Worm (Caenorhabditis elegans) whole organism, late embryonic: ENCODE results near the gene M04D8.4.
"Not testable (repeated sequence)": the region's sequence is repeated elsewhere in the genome, so short reads cannot be mapped to it uniquely, and the experiment has no call there.

Source experiments
- C38D4.7 ChIP-seq: fragments of 200-800 bp; sonication (Bioruptor generic); optimal IDR thresholded peaks from 2 replicates; lab custom pipeline; 2018; ENCODE audit warnings: mild to moderate bottlenecking, missing genetic modification characterization, moderate library complexity, missing compliant biosample characterization
- K09A11.1 ChIP-seq: sonication (generic microtip); optimal IDR thresholded peaks from 2 replicates; lab custom pipeline; 2017; ENCODE audit warnings: antibody characterized with exemption, mild to moderate bottlenecking, missing genetic modification characterization, missing compliant biosample characterization; ENCODE audit not compliant: insufficient read depth
- T23F11.4 ChIP-seq: fragments of 200-800 bp; sonication (Bioruptor generic); optimal IDR thresholded peaks from 2 replicates; lab custom pipeline; 2018; ENCODE audit warnings: mild to moderate bottlenecking, missing genetic modification characterization, missing compliant biosample characterization
- ahr-1 ChIP-seq: sonication (generic microtip); optimal IDR thresholded peaks from 2 replicates; lab custom pipeline; 2016; ENCODE audit warnings: missing genetic modification characterization, missing compliant biosample characterization
- ceh-22 ChIP-seq: sonication (generic microtip); optimal IDR thresholded peaks from 2 replicates; lab custom pipeline; 2017; ENCODE audit warnings: missing biosample characterization, missing genetic modification characterization
- ceh-24 ChIP-seq: sonication (generic microtip); optimal IDR thresholded peaks from 2 replicates; lab custom pipeline; 2016; ENCODE audit warnings: mild to moderate bottlenecking, missing genetic modification characterization, missing compliant biosample characterization
- ceh-30 ChIP-seq: fragments of 150-350 bp; optimal IDR thresholded peaks from 2 replicates; lab custom pipeline; 2014; ENCODE audit warnings: missing biosample characterization, missing genetic modification characterization
- ceh-34 ChIP-seq: sonication (generic microtip); optimal IDR thresholded peaks from 2 replicates; lab custom pipeline; 2016; ENCODE audit warnings: mild to moderate bottlenecking, missing genetic modification characterization, missing compliant biosample characterization
- ceh-6 ChIP-seq: fragments of 200-800 bp; sonication (Bioruptor generic); optimal IDR thresholded peaks from 2 replicates; lab custom pipeline; 2018; ENCODE audit warnings: mild to moderate bottlenecking, missing genetic modification characterization, missing compliant biosample characterization
- che-1 ChIP-seq: sonication (generic microtip); optimal IDR thresholded peaks from 2 replicates; lab custom pipeline; 2016; ENCODE audit warnings: mild to moderate bottlenecking, missing genetic modification characterization, missing compliant biosample characterization
- elt-2 ChIP-seq: sonication (generic microtip); optimal IDR thresholded peaks from 2 replicates; lab custom pipeline; 2016; ENCODE audit warnings: missing genetic modification reagents, missing genetic modification characterization, missing compliant biosample characterization
- elt-4 ChIP-seq: sonication (generic microtip); optimal IDR thresholded peaks from 2 replicates; lab custom pipeline; 2016; ENCODE audit warnings: missing genetic modification characterization, missing compliant biosample characterization
- fkh-6 ChIP-seq: sonication (generic microtip); optimal IDR thresholded peaks from 2 replicates; lab custom pipeline; 2016; ENCODE audit warnings: missing genetic modification characterization, missing compliant biosample characterization
- gmeb-2 ChIP-seq: sonication (generic microtip); optimal IDR thresholded peaks from 2 replicates; lab custom pipeline; 2016; ENCODE audit warnings: missing genetic modification characterization, inconsistent platforms, missing compliant biosample characterization
- hlh-13 ChIP-seq: fragments of 200-800 bp; sonication (Bioruptor generic); optimal IDR thresholded peaks from 2 replicates; lab custom pipeline; 2018; ENCODE audit warnings: mild to moderate bottlenecking, missing genetic modification characterization, missing compliant biosample characterization
- hlh-15 ChIP-seq: sonication (generic microtip); optimal IDR thresholded peaks from 2 replicates; lab custom pipeline; 2016; ENCODE audit warnings: missing genetic modification characterization, missing compliant biosample characterization
- hlh-8 ChIP-seq: sonication (generic microtip); optimal IDR thresholded peaks from 2 replicates; lab custom pipeline; 2016; ENCODE audit warnings: missing genotype, missing genetic modification characterization, missing compliant biosample characterization
- madf-2 ChIP-seq: sonication (generic microtip); optimal IDR thresholded peaks from 2 replicates; lab custom pipeline; 2017; ENCODE audit warnings: missing genetic modification characterization, missing compliant biosample characterization
- mec-3 ChIP-seq: sonication (generic microtip); optimal IDR thresholded peaks from 2 replicates; lab custom pipeline; 2016; ENCODE audit warnings: borderline replicate concordance, missing genetic modification characterization, missing compliant biosample characterization
- nfya-1 ChIP-seq: sonication (generic microtip); optimal IDR thresholded peaks from 2 replicates; lab custom pipeline; 2017; ENCODE audit warnings: missing genetic modification characterization, mild to moderate bottlenecking, missing compliant biosample characterization, antibody characterized with exemption, moderate library complexity
- nhr-232 ChIP-seq: sonication (generic microtip); optimal IDR thresholded peaks from 2 replicates; lab custom pipeline; 2016; ENCODE audit warnings: missing genetic modification characterization, missing compliant biosample characterization
- npax-4 ChIP-seq: sonication (generic microtip); optimal IDR thresholded peaks from 2 replicates; lab custom pipeline; 2016; ENCODE audit warnings: missing genetic modification characterization, missing compliant biosample characterization
- odd-2 ChIP-seq: sonication (generic microtip); optimal IDR thresholded peaks from 2 replicates; lab custom pipeline; 2017; ENCODE audit warnings: antibody characterized with exemption, mild to moderate bottlenecking, missing genetic modification characterization, missing compliant biosample characterization
- pax-1 ChIP-seq: fragments of 150-350 bp; optimal IDR thresholded peaks from 2 replicates; lab custom pipeline; 2014; ENCODE audit warnings: missing biosample characterization, missing genetic modification characterization
- pha-4 ChIP-seq: fragments of 150-350 bp; optimal IDR thresholded peaks from 2 replicates; lab custom pipeline; 2018; ENCODE audit warnings: missing biosample characterization, missing genetic modification reagents, missing genetic modification characterization
- pqm-1 ChIP-seq: sonication (generic microtip); optimal IDR thresholded peaks from 2 replicates; lab custom pipeline; 2016; ENCODE audit warnings: missing genetic modification characterization, missing compliant biosample characterization
- pros-1 ChIP-seq: fragments of 150-350 bp; optimal IDR thresholded peaks from 2 replicates; lab custom pipeline; 2014; ENCODE audit warnings: missing biosample characterization, missing genetic modification reagents, missing genetic modification characterization
- ref-2 ChIP-seq: sonication (generic microtip); optimal IDR thresholded peaks from 2 replicates; lab custom pipeline; 2016; ENCODE audit warnings: missing genetic modification characterization, missing compliant biosample characterization
- sdc-2 ChIP-seq: sonication (generic microtip); optimal IDR thresholded peaks from 2 replicates; lab custom pipeline; 2016; ENCODE audit warnings: missing genotype, missing genetic modification characterization, missing compliant biosample characterization
- sox-2 ChIP-seq: fragments of 200-800 bp; sonication (Bioruptor generic); IDR thresholded peaks from 2 replicates; pipeline ENCODE4 v1.3.6; 2022; ENCODE audit warnings: missing genetic modification reagents, missing genetic modification characterization, missing compliant biosample characterization
- tbx-2 ChIP-seq: sonication (generic microtip); optimal IDR thresholded peaks from 2 replicates; lab custom pipeline; 2016; ENCODE audit warnings: missing genetic modification characterization, missing compliant biosample characterization
- ttx-3 ChIP-seq: sonication (generic microtip); optimal IDR thresholded peaks from 2 replicates; lab custom pipeline; 2016; ENCODE audit warnings: missing genetic modification reagents, missing genetic modification characterization, missing compliant biosample characterization
- unc-3 ChIP-seq, 2 experiments: fragments of 200-800 bp in 1 of 2; sonication (Bioruptor generic) in 1 of 2; sonication (generic microtip) in 1 of 2; conservative IDR thresholded peaks in 1 of 2; optimal IDR thresholded peaks in 1 of 2; 2 replicates each; pipeline versions ENCODE4 v1.3.6 to Lab custom; 2016 to 2022; ENCODE audit warnings: missing compliant biosample characterization in 2 of 2, missing genetic modification characterization in 2 of 2, missing genetic modification reagents in 1 of 2
- unc-55 ChIP-seq: sonication (generic microtip); optimal IDR thresholded peaks from 2 replicates; lab custom pipeline; 2017; ENCODE audit warnings: missing biosample characterization, missing genetic modification reagents, missing genetic modification characterization
- zip-5 ChIP-seq: sonication (generic microtip); optimal IDR thresholded peaks from 2 replicates; lab custom pipeline; 2016; ENCODE audit warnings: missing genetic modification characterization, missing compliant biosample characterization
- ztf-16 ChIP-seq: sonication (generic microtip); optimal IDR thresholded peaks from 2 replicates; lab custom pipeline; 2017; ENCODE audit warnings: missing genetic modification characterization, missing compliant biosample characterization

The M04D8.4 gene

ce11 chrIII:10053312-10053711, 22.9 kb upstream of the M04D8.4 start, which contains the start of gene T16G12.12:
Gene T16G12.12, plus strand, starts transcription at chrIII:10053612.
- TF ChIP-seq madf-2 (tag; lab: Kevin White, UChicago); hlh-15 (tag; lab: Kevin White, UChicago); ceh-6 (GFP tag; lab: Kevin White, UChicago): not testable (repeated sequence)
- TF ChIP-seq, all 69 proteins: peak for 0; not testable (repeated sequence) for 69

ce11 chrIII:10050321-10050720, 19.9 kb upstream of the M04D8.4 start, which contains the start of gene T16G12.3:
Gene T16G12.3, plus strand, starts transcription at chrIII:10050621.
- TF ChIP-seq odd-2; ref-2 (tag; lab: Kevin White, UChicago); elt-2 (tag; lab: Kevin White, UChicago): not testable (repeated sequence)

ce11 chrIII:10049682-10050081, 19.2 kb upstream of the M04D8.4 start, which contains the start of gene T16G12.1:
Gene T16G12.1, minus strand, starts transcription at chrIII:10049857.
- no peak for TF ChIP-seq madf-2 (tag; lab: Kevin White, UChicago)
- peak; percentile 53 for TF ChIP-seq elt-2 (tag; lab: Kevin White, UChicago)
- TF ChIP-seq, all 69 proteins: peak for 1

- TF ChIP-seq elt-4 (tag; lab: Kevin White, UChicago) (no peak), hlh-13 (GFP tag; lab: Kevin White, UChicago) (no peak), T23F11.4 (no peak), ceh-24 (no peak)
These were observed 9.6 kb upstream of the M04D8.4 start, which contains the start of gene T16G12.7 for ce11 chrIII:10040013-10040412. Gene T16G12.7, minus strand, starts transcription at chrIII:10040113.

ce11 chrIII:10037150-10037549, 6.7 kb upstream of the M04D8.4 start, which contains the start of gene M04D8.7:
Gene M04D8.7, plus strand, starts transcription at chrIII:10037450.
- TF ChIP-seq hlh-13 (GFP tag; lab: Kevin White, UChicago) (no peak), ceh-30 (tag; lab: Kevin White, UChicago) (no peak), mec-3 (tag; lab: Kevin White, UChicago) (no peak), npax-4 (no peak), unc-3 (GFP tag; conservative IDR thresholded peaks at IDR 0.05; lab: Robert Waterston, UW) (no peak), unc-3 (tag; optimal IDR thresholded peaks at IDR 0.05; lab: Kevin White, UChicago) (no peak), ahr-1 (no peak), pqm-1 (tag; lab: Kevin White, UChicago) (no peak), ztf-16 (tag; lab: Kevin White, UChicago) (no peak), che-1 (no peak), sdc-2 (no peak), C38D4.7 (GFP tag; lab: Kevin White, UChicago) (no peak)

ce11 chrIII:10035783-10036182, 5.3 kb upstream of the M04D8.4 start, which contains the start of gene xbx-3:
Gene xbx-3, plus strand, starts transcription at chrIII:10035945.
- TF ChIP-seq C38D4.7 (GFP tag; lab: Kevin White, UChicago) (no peak), ceh-22 (no peak), gmeb-2 (tag; lab: Kevin White, UChicago) (no peak)

- TF ChIP-seq tbx-2 (tag; lab: Kevin White, UChicago) (no peak), sox-2 (GFP tag; lab: Robert Waterston, UW) (no peak), pha-4 (tag; lab: Kevin White, UChicago) (no peak), K09A11.1 (tag; lab: Kevin White, UChicago) (no peak), elt-2 (tag; lab: Kevin White, UChicago) (no peak), nhr-232 (tag; lab: Kevin White, UChicago) (no peak), pax-1 (tag; lab: Kevin White, UChicago) (no peak), unc-55 (GFP tag; lab: Kevin White, UChicago) (no peak), hlh-13 (GFP tag; lab: Kevin White, UChicago) (no peak), C38D4.7 (GFP tag; lab: Kevin White, UChicago) (no peak), hlh-8 (no peak), fkh-6 (tag; lab: Kevin White, UChicago) (no peak), sdc-2 (no peak), ceh-34 (tag; lab: Kevin White, UChicago) (no peak), pros-1 (no peak), ttx-3 (no peak), zip-5 (tag; lab: Kevin White, UChicago) (no peak), nfya-1 (tag; lab: Kevin White, UChicago) (no peak), odd-2 (no peak), ceh-22 (no peak)
These were observed 3.4 kb upstream of the M04D8.4 start, which contains the start of gene M04D8.8 for ce11 chrIII:10033881-10034280. Gene M04D8.8, plus strand, starts transcription at chrIII:10034181.
